Worm (Caenorhabditis elegans) whole organism, midembryonic: ENCODE data around the gene F09C8.1.

Experiments
- T22C8.4 ChIP-seq: fragments of 200-800 bp; sonication (Bioruptor generic); IDR thresholded peaks from 2 replicates; pipeline ENCODE4 v1.3.6; 2022; ENCODE audit warnings: missing genetic modification characterization, missing compliant biosample characterization
- flt-1 ChIP-seq: fragments of 200-800 bp; sonication (Bioruptor generic); IDR thresholded peaks from 2 replicates; pipeline ENCODE4 v1.3.6; 2022; ENCODE audit warnings: missing genetic modification characterization, missing compliant biosample characterization
- klf-2 ChIP-seq: fragments of 200-800 bp; sonication (Bioruptor generic); conservative IDR thresholded peaks from 2 replicates; pipeline ENCODE4 v1.3.6; 2022; ENCODE audit warnings: missing genetic modification reagents, missing genetic modification characterization, missing compliant biosample characterization
- med-1 ChIP-seq: sonication (generic microtip); optimal IDR thresholded peaks from 2 replicates; lab custom pipeline; 2017; ENCODE audit warnings: missing genetic modification characterization, mild to moderate bottlenecking, missing compliant biosample characterization, antibody characterized with exemption, missing genetic modification reagents; ENCODE audit not compliant: insufficient read depth
- ref-1 ChIP-seq: fragments of 200-800 bp; sonication (Bioruptor generic); conservative IDR thresholded peaks from 2 replicates; pipeline ENCODE4 v1.3.6; 2022; ENCODE audit warnings: missing genetic modification reagents, missing genetic modification characterization, missing compliant biosample characterization
- ztf-29 ChIP-seq: fragments of 200-800 bp; sonication (Bioruptor generic); IDR thresholded peaks from 2 replicates; pipeline ENCODE4 v1.3.6; 2022; ENCODE audit warnings: missing genetic modification reagents, missing genetic modification characterization, missing compliant biosample characterization

ce11 chrX:16166484-16166883, 3.2 kb upstream of the F09C8.1 start:
- TF ChIP-seq ztf-29 (GFP tag; lab: Robert Waterston, UW), result no peak
- TF ChIP-seq ref-1 (GFP tag; lab: Robert Waterston, UW), result no peak
- TF ChIP-seq med-1 (GFP tag; lab: Kevin White, UChicago), result no peak
- TF ChIP-seq T22C8.4 (GFP tag; lab: Robert Waterston, UW), result no peak
- TF ChIP-seq flt-1 (GFP tag; lab: Robert Waterston, UW), result no peak
- no peak for TF ChIP-seq klf-2 (GFP tag; lab: Robert Waterston, UW)
